Worm (Caenorhabditis elegans) whole organism, mixed stage, embryonic: ENCODE data around the gene ZK287.1.

Experiments
- ceh-43 ChIP-seq: fragments of 200-800 bp; sonication (Bioruptor generic); optimal IDR thresholded peaks from 2 replicates; lab custom pipeline; 2018; ENCODE audit warnings: mild to moderate bottlenecking, missing genetic modification characterization, moderate library complexity, missing compliant biosample characterization
- ces-1 ChIP-seq: fragments of 150-350 bp; optimal IDR thresholded peaks from 2 replicates; lab custom pipeline; 2014; ENCODE audit warnings: missing biosample characterization, missing genetic modification reagents, missing genetic modification characterization
- lsy-2 ChIP-seq: fragments of 150-350 bp; optimal IDR thresholded peaks from 2 replicates; lab custom pipeline; 2014; ENCODE audit warnings: missing biosample characterization, missing genetic modification characterization
- mab-5 ChIP-seq: fragments of 150-350 bp; optimal IDR thresholded peaks from 2 replicates; lab custom pipeline; 2014; ENCODE audit warnings: missing biosample characterization, missing genetic modification characterization
- mls-2 ChIP-seq: sonication (generic microtip); optimal IDR thresholded peaks from 2 replicates; lab custom pipeline; 2016; ENCODE audit warnings: mild to moderate bottlenecking, missing genetic modification characterization, moderate library complexity, missing compliant biosample characterization
- nhr-237 ChIP-seq: fragments of 150-350 bp; optimal IDR thresholded peaks from 2 replicates; lab custom pipeline; 2014; ENCODE audit warnings: missing biosample characterization, missing genetic modification characterization
- nhr-28 ChIP-seq: fragments of 150-350 bp; optimal IDR thresholded peaks from 2 replicates; lab custom pipeline; 2014; ENCODE audit warnings: missing biosample characterization, missing genetic modification characterization
- nhr-76 ChIP-seq: sonication (generic microtip); optimal IDR thresholded peaks from 2 replicates; lab custom pipeline; 2017; ENCODE audit warnings: missing biosample characterization, missing genetic modification characterization
- snpc-4 ChIP-seq: fragments of 150-350 bp; optimal IDR thresholded peaks from 2 replicates; lab custom pipeline; 2014; ENCODE audit warnings: missing biosample characterization, missing genetic modification characterization
- unc-120 ChIP-seq: sonication (generic microtip); optimal IDR thresholded peaks from 2 replicates; lab custom pipeline; 2017; ENCODE audit warnings: missing genetic modification characterization, missing compliant biosample characterization; ENCODE audit not compliant: poor library complexity, severe bottlenecking
- ztf-11 ChIP-seq: fragments of 150-350 bp; optimal IDR thresholded peaks from 2 replicates; lab custom pipeline; 2014; ENCODE audit warnings: missing biosample characterization, missing genetic modification characterization

ce11 chrV:9696715-9697114, 30.2 kb downstream of the ZK287.1 start, which contains the start of gene her-1:
- no peak for TF ChIP-seq snpc-4 (tag; lab: Kevin White, UChicago)
- TF ChIP-seq lsy-2 (tag; lab: Kevin White, UChicago) = no peak
- no peak for TF ChIP-seq ceh-43 (GFP tag; lab: Kevin White, UChicago)
- no peak for TF ChIP-seq nhr-237
- no peak for TF ChIP-seq unc-120
- TF ChIP-seq nhr-28 (tag; lab: Kevin White, UChicago) = no peak
- TF ChIP-seq mls-2 = no peak
- TF ChIP-seq ztf-11 = no peak
- TF ChIP-seq mab-5 (tag; lab: Kevin White, UChicago) = no peak
- no peak for TF ChIP-seq ces-1 (GFP tag; lab: Kevin White, UChicago)
- TF ChIP-seq nhr-76 = no peak
